Worm (Caenorhabditis elegans) whole organism, L4 larva: ENCODE results near the gene sri-21.

Source experiments
- fos-1 ChIP-seq: fragments of 150-350 bp; optimal IDR thresholded peaks from 2 replicates; lab custom pipeline; 2014; ENCODE audit warnings: missing biosample characterization, missing genetic modification characterization
- lir-3 ChIP-seq: sonication (generic microtip); optimal IDR thresholded peaks from 2 replicates; lab custom pipeline; 2016; ENCODE audit warnings: mild to moderate bottlenecking, missing genetic modification characterization, missing compliant biosample characterization
- nhr-237 ChIP-seq: sonication (generic microtip); optimal IDR thresholded peaks from 2 replicates; lab custom pipeline; 2017; ENCODE audit warnings: missing biosample characterization, missing genetic modification characterization
- unc-62 ChIP-seq, 3 experiments: fragments of 150-350 bp in 1 of 3; sonication (generic microtip); optimal IDR thresholded peaks in 2 of 3; peaks in 1 of 3; 1 replicate in 1 of 3; 2 replicates in 2 of 3; lab custom pipeline; 2014 to 2017; ENCODE audit warnings: missing biosample characterization in 3 of 3, missing genetic modification characterization in 3 of 3, missing genetic modification reagents in 3 of 3, missing genotype in 1 of 3
- ztf-11 ChIP-seq: fragments of 150-350 bp; optimal IDR thresholded peaks from 2 replicates; lab custom pipeline; 2014; ENCODE audit warnings: missing biosample characterization, missing genetic modification characterization

DNA sequence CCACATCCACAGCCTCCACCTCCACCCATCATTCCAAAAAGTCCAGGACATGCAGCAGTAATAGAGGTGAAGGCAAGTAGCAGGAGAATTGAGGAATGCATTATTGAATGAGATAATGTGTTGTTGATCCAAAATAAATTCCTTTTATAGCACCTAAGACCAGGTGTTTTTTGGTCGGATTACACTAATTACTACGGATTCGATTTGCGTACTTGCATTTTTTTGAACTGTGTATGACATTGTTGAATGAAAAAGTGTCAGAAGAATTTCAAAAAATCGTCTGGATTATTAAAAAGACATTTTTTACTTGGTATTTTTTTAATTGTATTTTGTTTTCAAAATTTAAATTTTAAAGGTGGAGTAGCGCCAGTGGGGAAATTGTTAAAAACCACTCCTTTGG is 2.1 kb downstream of the sri-21 start, which contains the start of gene grl-28:
- TF ChIP-seq fos-1 (tag; lab: Kevin White, UChicago), result no peak
- no peak for TF ChIP-seq lir-3 (tag; lab: Kevin White, UChicago)
- TF ChIP-seq unc-62 (GFP tag; optimal IDR thresholded peaks at IDR 0.05 in 1 of 2; lab: Kevin White, UChicago), result no peak
- TF ChIP-seq unc-62 (tag; optimal IDR thresholded peaks at IDR 0.05; lab: Kevin White, UChicago), result no peak
- no peak for TF ChIP-seq nhr-237
- no peak for TF ChIP-seq ztf-11 (tag; lab: Kevin White, UChicago)
